Worm (Caenorhabditis elegans) whole organism, young adult: ENCODE results near the gene fbxa-26.
A peak's percentile ranks its signal among the peaks of the same experiment; 100 is the strongest.

Experiments
- B0261.1 ChIP-seq: sonication (generic microtip); optimal IDR thresholded peaks from 2 replicates; lab custom pipeline; 2016; ENCODE audit warnings: mild to moderate bottlenecking, missing genetic modification characterization, moderate library complexity, missing compliant biosample characterization
- C17E4.6 ChIP-seq: fragments of 200-800 bp; sonication (Bioruptor generic); IDR thresholded peaks from 2 replicates; pipeline ENCODE4 v1.3.6; 2022; ENCODE audit warnings: missing genetic modification reagents, missing genetic modification characterization, missing compliant biosample characterization
- D2030.7 ChIP-seq: fragments of 200-800 bp; sonication (Bioruptor generic); IDR thresholded peaks from 2 replicates; pipeline ENCODE4 v1.3.6; 2022; ENCODE audit warnings: missing genetic modification reagents, missing genetic modification characterization, missing compliant biosample characterization
- F10E7.11 ChIP-seq: sonication (generic microtip); optimal IDR thresholded peaks from 2 replicates; lab custom pipeline; 2017; ENCODE audit warnings: mild to moderate bottlenecking, missing genetic modification characterization, moderate library complexity, missing compliant biosample characterization
- F39B2.1 ChIP-seq: fragments of 200-800 bp; sonication (Bioruptor generic); IDR thresholded peaks from 2 replicates; pipeline ENCODE4 v1.3.6; 2022; ENCODE audit warnings: missing genetic modification reagents, missing genetic modification characterization, missing compliant biosample characterization
- F55B11.4 ChIP-seq: sonication (generic microtip); optimal IDR thresholded peaks from 2 replicates; lab custom pipeline; 2016; ENCODE audit warnings: missing compliant biosample characterization, missing genetic modification characterization, borderline replicate concordance; ENCODE audit not compliant: insufficient read depth
- F57A8.1 ChIP-seq: fragments of 200-800 bp; sonication (Bioruptor generic); optimal IDR thresholded peaks from 2 replicates; lab custom pipeline; 2018; ENCODE audit warnings: mild to moderate bottlenecking, missing genetic modification characterization, moderate library complexity, missing compliant biosample characterization
- T07F8.4 ChIP-seq: sonication (generic microtip); optimal IDR thresholded peaks from 2 replicates; lab custom pipeline; 2016; ENCODE audit warnings: mild to moderate bottlenecking, missing genetic modification characterization, moderate library complexity, missing compliant biosample characterization
- Y53F4B.3 ChIP-seq: fragments of 200-800 bp; sonication (Bioruptor generic); IDR thresholded peaks from 2 replicates; pipeline ENCODE4 v1.3.6; 2022; ENCODE audit warnings: missing genetic modification reagents, missing genetic modification characterization, missing compliant biosample characterization
- Y79H2A.3 ChIP-seq: fragments of 200-800 bp; sonication (Bioruptor generic); conservative IDR thresholded peaks from 2 replicates; pipeline ENCODE4 v1.3.6; 2022; ENCODE audit warnings: missing genetic modification reagents, missing genetic modification characterization, missing compliant biosample characterization
- akir-1 ChIP-seq: fragments of 200-800 bp; sonication (Bioruptor generic); optimal IDR thresholded peaks from 2 replicates; lab custom pipeline; 2018; ENCODE audit warnings: mild to moderate bottlenecking, missing genetic modification characterization, moderate library complexity, missing compliant biosample characterization
- ama-1 ChIP-seq, 3 experiments: fragments of 150-350 bp in 1 of 3; sonication (generic microtip) in 2 of 3; optimal IDR thresholded peaks; 2 replicates each; lab custom pipeline; 2014 to 2018; ENCODE audit warnings: missing biosample characterization in 2 of 3, missing genetic modification characterization in 2 of 3, missing genetic modification reagents in 2 of 3
- atf-7 ChIP-seq: sonication (generic microtip); optimal IDR thresholded peaks from 2 replicates; lab custom pipeline; 2017; ENCODE audit warnings: mild to moderate bottlenecking, missing genetic modification characterization, missing compliant biosample characterization
- athp-1 ChIP-seq: sonication (generic microtip); optimal IDR thresholded peaks from 2 replicates; lab custom pipeline; 2017; ENCODE audit warnings: mild to moderate bottlenecking, missing genetic modification characterization, missing compliant biosample characterization
- attf-3 ChIP-seq: fragments of 200-800 bp; sonication (Bioruptor generic); conservative IDR thresholded peaks from 2 replicates; pipeline ENCODE4 v1.3.6; 2022; ENCODE audit warnings: missing genetic modification reagents, missing genetic modification characterization, missing compliant biosample characterization
- cebp-1 ChIP-seq, 2 experiments: fragments of 200-800 bp in 1 of 2; sonication (Bioruptor generic) in 1 of 2; sonication (generic microtip) in 1 of 2; IDR thresholded peaks in 1 of 2; optimal IDR thresholded peaks in 1 of 2; 2 replicates each; pipeline versions ENCODE4 v1.3.6 to Lab custom; 2017 to 2022; ENCODE audit warnings: missing compliant biosample characterization in 2 of 2, missing genetic modification characterization in 2 of 2, mild to moderate bottlenecking in 1 of 2, missing genetic modification reagents in 1 of 2, moderate library complexity in 1 of 2
- ceh-91 ChIP-seq: fragments of 200-800 bp; sonication (Bioruptor generic); IDR thresholded peaks from 2 replicates; pipeline ENCODE4 v1.3.6; 2022; ENCODE audit warnings: missing genetic modification reagents, missing genetic modification characterization, missing compliant biosample characterization
- dpl-1 ChIP-seq: fragments of 150-350 bp; optimal IDR thresholded peaks from 2 replicates; lab custom pipeline; 2014; ENCODE audit warnings: missing biosample characterization, missing genetic modification reagents, missing genetic modification characterization
- efl-1 ChIP-seq: fragments of 150-350 bp; optimal IDR thresholded peaks from 2 replicates; lab custom pipeline; 2014; ENCODE audit warnings: missing biosample characterization, missing genetic modification reagents, missing genetic modification characterization
- egl-18 ChIP-seq: fragments of 200-800 bp; sonication (Bioruptor generic); IDR thresholded peaks from 2 replicates; pipeline ENCODE4 v1.3.6; 2022; ENCODE audit warnings: missing genetic modification reagents, missing genetic modification characterization, missing compliant biosample characterization
- ets-4 ChIP-seq: fragments of 200-800 bp; sonication (Bioruptor generic); optimal IDR thresholded peaks from 2 replicates; lab custom pipeline; 2018; ENCODE audit warnings: mild to moderate bottlenecking, missing genetic modification characterization, missing compliant biosample characterization
- fkh-3 ChIP-seq: sonication (generic microtip); optimal IDR thresholded peaks from 2 replicates; lab custom pipeline; 2016; ENCODE audit warnings: mild to moderate bottlenecking, missing genetic modification characterization, missing compliant biosample characterization
- him-1 ChIP-seq: sonication (generic microtip); optimal IDR thresholded peaks from 2 replicates; lab custom pipeline; 2016; ENCODE audit warnings: missing genotype, missing genetic modification reagents, missing genetic modification characterization, missing compliant biosample characterization
- hrde-1 ChIP-seq: sonication (generic microtip); optimal IDR thresholded peaks from 2 replicates; lab custom pipeline; 2016; ENCODE audit warnings: missing genetic modification characterization, mild to moderate bottlenecking, missing compliant biosample characterization, moderate library complexity, missing genotype, missing genetic modification reagents, borderline replicate concordance
- lin-26 ChIP-seq: fragments of 200-800 bp; sonication (Bioruptor generic); IDR thresholded peaks from 2 replicates; pipeline ENCODE4 v1.3.6; 2022; ENCODE audit warnings: missing genetic modification reagents, missing genetic modification characterization, missing compliant biosample characterization
- lsy-27 ChIP-seq: sonication (generic microtip); optimal IDR thresholded peaks from 2 replicates; lab custom pipeline; 2017; ENCODE audit warnings: missing genetic modification characterization, mild to moderate bottlenecking, missing compliant biosample characterization, antibody characterized with exemption, missing genotype, borderline replicate concordance; ENCODE audit not compliant: insufficient read depth
- madf-10 ChIP-seq: sonication (generic microtip); optimal IDR thresholded peaks from 2 replicates; lab custom pipeline; 2016; ENCODE audit warnings: mild to moderate bottlenecking, missing genetic modification characterization, missing compliant biosample characterization
- madf-6 ChIP-seq: fragments of 200-800 bp; sonication (Bioruptor generic); IDR thresholded peaks from 2 replicates; pipeline ENCODE4 v1.3.6; 2022; ENCODE audit warnings: missing genetic modification reagents, missing genetic modification characterization, missing compliant biosample characterization
- mes-4 ChIP-seq: sonication (generic microtip); optimal IDR thresholded peaks from 2 replicates; lab custom pipeline; 2016; ENCODE audit warnings: missing genotype, missing genetic modification characterization, missing compliant biosample characterization
- nhr-179 ChIP-seq: sonication (generic microtip); optimal IDR thresholded peaks from 2 replicates; lab custom pipeline; 2016; ENCODE audit warnings: mild to moderate bottlenecking, missing genetic modification characterization, missing compliant biosample characterization
- nhr-80 ChIP-seq: sonication (generic microtip); optimal IDR thresholded peaks from 2 replicates; lab custom pipeline; 2016; ENCODE audit warnings: missing genetic modification characterization, missing compliant biosample characterization
- nhr-90 ChIP-seq: sonication (generic microtip); optimal IDR thresholded peaks from 2 replicates; lab custom pipeline; 2016; ENCODE audit warnings: missing genotype, mild to moderate bottlenecking, missing genetic modification characterization, missing compliant biosample characterization
- rcor-1 ChIP-seq: fragments of 200-800 bp; sonication (Bioruptor generic); IDR thresholded peaks from 2 replicates; pipeline ENCODE4 v1.3.6; 2022; ENCODE audit warnings: missing genetic modification reagents, missing genetic modification characterization, missing compliant biosample characterization
- repo-1 ChIP-seq: sonication (generic microtip); optimal IDR thresholded peaks from 2 replicates; lab custom pipeline; 2017; ENCODE audit warnings: mild to moderate bottlenecking, missing genetic modification characterization, missing compliant biosample characterization
- rpc-1 ChIP-seq, 2 experiments: fragments of 150-350 bp in 1 of 2; sonication (generic microtip) in 1 of 2; optimal IDR thresholded peaks; 2 replicates each; lab custom pipeline; 2014 to 2018; ENCODE audit warnings: missing biosample characterization in 1 of 2, missing genetic modification characterization in 1 of 2, missing genetic modification reagents in 1 of 2, missing genotype in 1 of 2
- unc-62 ChIP-seq: fragments of 150-350 bp; optimal IDR thresholded peaks from 2 replicates; lab custom pipeline; 2014; ENCODE audit warnings: missing biosample characterization, missing genetic modification reagents, missing genetic modification characterization
- ztf-3 ChIP-seq: fragments of 200-800 bp; sonication (Bioruptor generic); optimal IDR thresholded peaks from 2 replicates; lab custom pipeline; 2018; ENCODE audit warnings: mild to moderate bottlenecking, missing genetic modification characterization, missing compliant biosample characterization
- ztf-6 ChIP-seq: fragments of 200-800 bp; sonication (Bioruptor generic); IDR thresholded peaks from 2 replicates; pipeline ENCODE4 v1.3.6; 2022; ENCODE audit warnings: missing genetic modification reagents, missing genetic modification characterization, missing compliant biosample characterization

Gene fbxa-26

DNA sequence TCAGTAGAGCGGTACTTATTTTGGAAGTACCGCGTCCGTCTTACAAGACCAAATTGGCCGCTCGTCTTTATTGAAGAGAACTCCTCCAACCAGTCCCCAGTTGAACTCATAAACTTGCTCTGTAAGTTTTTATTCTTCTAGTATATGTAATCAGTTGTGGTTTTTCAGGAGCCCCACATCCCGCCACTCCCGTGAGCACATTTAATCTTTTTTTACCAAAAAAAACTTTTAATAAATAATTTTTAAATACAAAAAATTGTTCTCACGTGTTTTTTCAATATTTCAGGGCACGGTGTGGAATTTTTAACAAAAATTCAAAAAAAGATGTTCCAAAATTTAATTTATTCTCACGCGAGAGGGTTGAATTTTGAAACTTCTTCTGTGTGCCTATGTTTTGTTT is 17.8 kb downstream of the fbxa-26 start, which contains the start of gene fbxa-14:
Gene fbxa-14, minus strand, starts transcription at position 101 of the 400 bp plus-strand sequence.
- TF ChIP-seq hrde-1 (tag; lab: Kevin White, UChicago) (no peak), ztf-3 (GFP tag; lab: Kevin White, UChicago) (no peak), madf-10 (tag; lab: Kevin White, UChicago) (no peak)

DNA sequence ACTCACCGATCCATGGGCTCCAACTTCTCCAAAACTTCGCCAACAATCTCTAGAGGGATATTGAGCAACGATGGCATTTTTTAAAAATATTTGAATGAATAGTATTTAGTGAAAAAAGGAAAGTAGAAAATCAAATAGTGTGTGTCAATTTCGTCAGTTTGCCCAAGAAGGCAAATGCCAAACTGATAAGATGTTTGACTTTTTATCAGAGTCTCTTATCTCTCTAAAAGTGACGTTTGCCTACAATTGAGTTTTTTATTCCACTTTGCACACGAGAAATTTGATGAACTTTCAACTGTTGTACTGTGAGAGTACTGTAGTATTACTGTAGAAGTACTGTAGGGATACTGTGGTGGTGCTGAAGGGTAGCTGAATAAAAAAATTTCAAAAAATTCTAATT is 18.8 kb downstream of the fbxa-26 start:
- TF ChIP-seq him-1 (no peak), nhr-90 (no peak), B0261.1 (no peak), lsy-27 (tag; lab: Kevin White, UChicago) (no peak), nhr-179 (tag; lab: Kevin White, UChicago) (no peak), ceh-91 (no peak), lin-26 (GFP tag; lab: Robert Waterston, UW) (no peak), D2030.7 (GFP tag; lab: Robert Waterston, UW) (no peak), Y53F4B.3 (GFP tag; lab: Robert Waterston, UW) (no peak), F10E7.11 (tag; lab: Kevin White, UChicago) (no peak), fkh-3 (tag; lab: Kevin White, UChicago) (no peak), egl-18 (GFP tag; lab: Robert Waterston, UW) (no peak), repo-1 (no peak), rpc-1 (optimal IDR thresholded peaks at IDR 0.05; lab: Kevin White, UChicago) (no peak), rpc-1 (tag; optimal IDR thresholded peaks at IDR 0.05; lab: Kevin White, UChicago) (no peak), nhr-80 (tag; lab: Kevin White, UChicago) (peak; percentile 72), madf-10 (tag; lab: Kevin White, UChicago) (no peak), F39B2.1 (no peak), F57A8.1 (GFP tag; lab: Kevin White, UChicago) (no peak), cebp-1 (GFP tag; IDR thresholded peaks at IDR 0.05; lab: Robert Waterston, UW) (peak; percentile 21; the same call in 1 of the 2 replicates), cebp-1 (tag; optimal IDR thresholded peaks at IDR 0.05; lab: Kevin White, UChicago) (peak; percentile 32), F55B11.4 (tag; lab: Kevin White, UChicago) (no peak), athp-1 (no peak), mes-4 (tag; lab: Kevin White, UChicago) (no peak), ztf-6 (GFP tag; lab: Robert Waterston, UW) (no peak), atf-7 (peak; percentile 35), ama-1 (optimal IDR thresholded peaks at IDR 0.05; lab: Kevin White, UChicago) (no peak), ama-1 (GFP tag; optimal IDR thresholded peaks at IDR 0.05; lab: Kevin White, UChicago) (no peak), ztf-3 (GFP tag; lab: Kevin White, UChicago) (no peak), madf-6 (GFP tag; lab: Robert Waterston, UW) (no peak), Y79H2A.3 (GFP tag; lab: Robert Waterston, UW) (no peak), dpl-1 (no peak), ets-4 (GFP tag; lab: Kevin White, UChicago) (peak; percentile 17), C17E4.6 (no peak)

DNA sequence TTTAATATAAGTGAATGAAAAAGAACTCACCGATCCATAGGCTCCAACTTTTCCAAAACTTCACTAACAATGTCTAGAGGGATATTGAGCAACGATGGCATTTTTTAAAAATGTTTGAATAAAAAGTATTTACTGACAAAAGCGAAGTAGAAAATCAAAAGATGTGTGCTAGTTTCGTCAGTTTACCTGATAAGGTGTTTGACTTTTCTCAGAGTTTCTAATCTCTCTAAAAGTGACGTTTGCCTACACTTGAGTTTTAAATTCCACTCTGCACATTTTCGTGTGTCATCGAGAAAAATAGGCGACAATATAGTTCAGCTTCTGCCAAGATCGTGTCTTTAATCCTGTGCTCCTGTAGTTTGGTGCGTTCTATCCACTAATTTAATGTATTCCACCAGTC is 20.8 kb downstream of the fbxa-26 start, which contains the start of gene fbxa-15:
Gene fbxa-15, minus strand, starts transcription at position 101 of the 400 bp plus-strand sequence.
- TF ChIP-seq akir-1 (GFP tag; lab: Kevin White, UChicago): no peak
- no peak for TF ChIP-seq rcor-1 (GFP tag; lab: Robert Waterston, UW)
- no peak for TF ChIP-seq attf-3
- TF ChIP-seq fkh-3 (tag; lab: Kevin White, UChicago): no peak
- TF ChIP-seq T07F8.4: no peak
- no peak for TF ChIP-seq unc-62
- no peak for TF ChIP-seq efl-1 (GFP tag; lab: Kevin White, UChicago)
- TF ChIP-seq dpl-1: no peak
- no peak for TF ChIP-seq madf-6 (GFP tag; lab: Robert Waterston, UW)
